Worm (Caenorhabditis elegans) whole organism, L1 larva: ENCODE results near the gene faah-2.
A peak's percentile ranks its signal among the peaks of the same experiment; 100 is the strongest.

Experiments
- C04F5.9 ChIP-seq: sonication (generic microtip); optimal IDR thresholded peaks from 2 replicates; lab custom pipeline; 2016; ENCODE audit warnings: missing genetic modification characterization, missing compliant biosample characterization
- C16A3.4 ChIP-seq: fragments of 150-350 bp; optimal IDR thresholded peaks from 2 replicates; lab custom pipeline; 2014; ENCODE audit warnings: missing biosample characterization, missing genetic modification characterization
- C34B4.2 ChIP-seq: sonication (generic microtip); optimal IDR thresholded peaks from 2 replicates; lab custom pipeline; 2017; ENCODE audit warnings: mild to moderate bottlenecking, missing genetic modification characterization, missing compliant biosample characterization
- Y116A8C.19 ChIP-seq: sonication (generic microtip); optimal IDR thresholded peaks from 2 replicates; lab custom pipeline; 2016; ENCODE audit warnings: missing compliant biosample characterization, missing genetic modification characterization, borderline replicate concordance
- aha-1 ChIP-seq: fragments of 150-350 bp; optimal IDR thresholded peaks from 2 replicates; lab custom pipeline; 2014; ENCODE audit warnings: missing biosample characterization, missing genetic modification characterization
- blmp-1 ChIP-seq: fragments of 150-350 bp; optimal IDR thresholded peaks from 2 replicates; lab custom pipeline; 2014; ENCODE audit warnings: missing biosample characterization, missing genetic modification characterization
- ceh-8 ChIP-seq: fragments of 200-800 bp; sonication (Bioruptor generic); optimal IDR thresholded peaks from 2 replicates; lab custom pipeline; 2018; ENCODE audit warnings: mild to moderate bottlenecking, missing genetic modification characterization, moderate library complexity, missing compliant biosample characterization
- ceh-90 ChIP-seq: sonication (generic microtip); optimal IDR thresholded peaks from 2 replicates; lab custom pipeline; 2016; ENCODE audit warnings: missing genetic modification characterization, missing compliant biosample characterization
- ces-1 ChIP-seq: fragments of 150-350 bp; optimal IDR thresholded peaks from 2 replicates; lab custom pipeline; 2014; ENCODE audit warnings: missing biosample characterization, missing genetic modification reagents, missing genetic modification characterization
- dsc-1 ChIP-seq: sonication (generic microtip); optimal IDR thresholded peaks from 2 replicates; lab custom pipeline; 2016; ENCODE audit warnings: mild to moderate bottlenecking, missing genetic modification characterization, missing compliant biosample characterization
- elt-3 ChIP-seq, 6 experiments: fragments of 150-350 bp in 1 of 6; sonication (generic microtip); optimal IDR thresholded peaks; 2 replicates each; lab custom pipeline; 2017 to 2018; ENCODE audit warnings: missing biosample characterization in 6 of 6, missing genetic modification characterization in 6 of 6, inconsistent platforms in 1 of 6
- fkh-4 ChIP-seq: sonication (generic microtip); optimal IDR thresholded peaks from 2 replicates; lab custom pipeline; 2016; ENCODE audit warnings: missing compliant biosample characterization, missing genetic modification characterization, borderline replicate concordance
- fkh-8 ChIP-seq: sonication (generic microtip); optimal IDR thresholded peaks from 2 replicates; lab custom pipeline; 2016; ENCODE audit warnings: mild to moderate bottlenecking, missing genetic modification characterization, missing compliant biosample characterization
- grh-1 ChIP-seq: fragments of 200-800 bp; sonication (Bioruptor generic); IDR thresholded peaks from 2 replicates; pipeline ENCODE4 v1.3.6; 2022; ENCODE audit warnings: missing genetic modification reagents, missing genetic modification characterization, missing compliant biosample characterization
- hlh-17 ChIP-seq: fragments of 200-800 bp; sonication (Bioruptor generic); optimal IDR thresholded peaks from 2 replicates; lab custom pipeline; 2018; ENCODE audit warnings: missing genetic modification characterization, mild to moderate bottlenecking, missing compliant biosample characterization, moderate library complexity, borderline replicate concordance
- hpl-2 ChIP-seq: fragments of 150-350 bp; optimal IDR thresholded peaks from 2 replicates; lab custom pipeline; 2014; ENCODE audit warnings: missing biosample characterization, missing genetic modification reagents, missing genetic modification characterization
- irx-1 ChIP-seq: sonication (generic microtip); optimal IDR thresholded peaks from 2 replicates; lab custom pipeline; 2016; ENCODE audit warnings: missing genetic modification characterization, missing compliant biosample characterization
- lin-13 ChIP-seq: fragments of 150-350 bp; optimal IDR thresholded peaks from 2 replicates; lab custom pipeline; 2014; ENCODE audit warnings: missing biosample characterization, missing genetic modification reagents, missing genetic modification characterization
- lin-14 ChIP-seq: fragments of 200-800 bp; sonication (Bioruptor generic); optimal IDR thresholded peaks from 2 replicates; lab custom pipeline; 2018; ENCODE audit warnings: mild to moderate bottlenecking, missing genetic modification characterization, moderate library complexity, missing compliant biosample characterization
- lin-15B ChIP-seq: fragments of 150-350 bp; sonication (generic microtip); optimal IDR thresholded peaks from 3 replicates; lab custom pipeline; 2014; ENCODE audit warnings: missing biosample characterization, missing genetic modification characterization
- mef-2 ChIP-seq: fragments of 150-350 bp; optimal IDR thresholded peaks from 2 replicates; lab custom pipeline; 2014; ENCODE audit warnings: missing biosample characterization, missing genetic modification characterization
- mep-1 ChIP-seq: fragments of 150-350 bp; optimal IDR thresholded peaks from 2 replicates; lab custom pipeline; 2014; ENCODE audit warnings: missing biosample characterization, missing genetic modification characterization
- nhr-20 ChIP-seq: sonication (generic microtip); optimal IDR thresholded peaks from 2 replicates; lab custom pipeline; 2016; ENCODE audit warnings: mild to moderate bottlenecking, missing genetic modification characterization, missing compliant biosample characterization
- nhr-71 ChIP-seq: sonication (generic microtip); optimal IDR thresholded peaks from 2 replicates; lab custom pipeline; 2016; ENCODE audit warnings: mild to moderate bottlenecking, missing genetic modification characterization, moderate library complexity, missing compliant biosample characterization
- nhr-76 ChIP-seq: sonication (generic microtip); optimal IDR thresholded peaks from 2 replicates; lab custom pipeline; 2017; ENCODE audit warnings: missing biosample characterization, missing genetic modification characterization
- nhr-77 ChIP-seq: fragments of 150-350 bp; optimal IDR thresholded peaks from 2 replicates; lab custom pipeline; 2014; ENCODE audit warnings: missing biosample characterization, missing genetic modification characterization
- nhr-84 ChIP-seq: sonication (generic microtip); optimal IDR thresholded peaks from 2 replicates; lab custom pipeline; 2017; ENCODE audit warnings: missing biosample characterization, missing genetic modification characterization
- nhr-85 ChIP-seq: sonication (generic microtip); peaks from one replicate; lab custom pipeline; 2016; ENCODE audit warnings: missing genetic modification characterization, inconsistent platforms, missing compliant biosample characterization
- nhr-90 ChIP-seq: sonication (generic microtip); optimal IDR thresholded peaks from 2 replicates; lab custom pipeline; 2016; ENCODE audit warnings: mild to moderate bottlenecking, missing genetic modification characterization, missing compliant biosample characterization; ENCODE audit not compliant: poor library complexity
- pag-3 ChIP-seq: sonication (generic microtip); optimal IDR thresholded peaks from 2 replicates; lab custom pipeline; 2017; ENCODE audit warnings: missing genetic modification characterization, mild to moderate bottlenecking, missing compliant biosample characterization, antibody characterized with exemption, borderline replicate concordance; ENCODE audit not compliant: insufficient read depth
- pax-3 ChIP-seq: fragments of 200-800 bp; sonication (Bioruptor generic); optimal IDR thresholded peaks from 2 replicates; lab custom pipeline; 2018; ENCODE audit warnings: mild to moderate bottlenecking, missing genetic modification characterization, moderate library complexity, missing compliant biosample characterization
- skn-1 ChIP-seq: fragments of 150-350 bp; optimal IDR thresholded peaks from 2 replicates; lab custom pipeline; 2014; ENCODE audit warnings: missing biosample characterization, missing genetic modification characterization
- sup-37 ChIP-seq: fragments of 200-800 bp; sonication (Bioruptor generic); optimal IDR thresholded peaks from 2 replicates; lab custom pipeline; 2018; ENCODE audit warnings: mild to moderate bottlenecking, missing genetic modification characterization, missing compliant biosample characterization
- swsn-7 ChIP-seq: sonication (generic microtip); optimal IDR thresholded peaks from 2 replicates; lab custom pipeline; 2016; ENCODE audit warnings: missing genetic modification characterization, missing compliant biosample characterization
- tbx-2 ChIP-seq: sonication (generic microtip); optimal IDR thresholded peaks from 2 replicates; lab custom pipeline; 2016; ENCODE audit warnings: missing genetic modification characterization, missing compliant biosample characterization
- unc-130 ChIP-seq: fragments of 150-350 bp; optimal IDR thresholded peaks from 2 replicates; lab custom pipeline; 2017; ENCODE audit warnings: missing biosample characterization, missing genetic modification characterization, inconsistent platforms
- unc-30 ChIP-seq: sonication (generic microtip); optimal IDR thresholded peaks from 2 replicates; lab custom pipeline; 2017; ENCODE audit warnings: missing biosample characterization, missing genetic modification characterization
- unc-62 ChIP-seq: fragments of 150-350 bp; optimal IDR thresholded peaks from 2 replicates; lab custom pipeline; 2014; ENCODE audit warnings: missing biosample characterization, missing genetic modification reagents, missing genetic modification characterization
- vab-15 ChIP-seq: sonication (generic microtip); optimal IDR thresholded peaks from 2 replicates; lab custom pipeline; 2017; ENCODE audit warnings: missing genotype, mild to moderate bottlenecking, missing genetic modification characterization, missing compliant biosample characterization
- xbp-1 ChIP-seq: sonication (generic microtip); optimal IDR thresholded peaks from 2 replicates; lab custom pipeline; 2016; ENCODE audit warnings: missing genetic modification characterization, missing compliant biosample characterization
- zag-1 ChIP-seq: fragments of 150-350 bp; optimal IDR thresholded peaks from 2 replicates; lab custom pipeline; 2014; ENCODE audit warnings: missing biosample characterization, missing genetic modification characterization
- zip-4 ChIP-seq: fragments of 200-800 bp; sonication (Bioruptor generic); optimal IDR thresholded peaks from 2 replicates; lab custom pipeline; 2018; ENCODE audit warnings: mild to moderate bottlenecking, missing genetic modification characterization, moderate library complexity, missing compliant biosample characterization
- ztf-11 ChIP-seq, 2 experiments: sonication (generic microtip); optimal IDR thresholded peaks; 2 replicates each; lab custom pipeline; 2016 to 2017; ENCODE audit warnings: missing genetic modification characterization in 2 of 2, missing biosample characterization in 1 of 2, missing compliant biosample characterization in 1 of 2
- ztf-4 ChIP-seq: fragments of 150-350 bp; optimal IDR thresholded peaks from 2 replicates; lab custom pipeline; 2014; ENCODE audit warnings: missing biosample characterization, missing genetic modification characterization

Gene faah-2

DNA sequence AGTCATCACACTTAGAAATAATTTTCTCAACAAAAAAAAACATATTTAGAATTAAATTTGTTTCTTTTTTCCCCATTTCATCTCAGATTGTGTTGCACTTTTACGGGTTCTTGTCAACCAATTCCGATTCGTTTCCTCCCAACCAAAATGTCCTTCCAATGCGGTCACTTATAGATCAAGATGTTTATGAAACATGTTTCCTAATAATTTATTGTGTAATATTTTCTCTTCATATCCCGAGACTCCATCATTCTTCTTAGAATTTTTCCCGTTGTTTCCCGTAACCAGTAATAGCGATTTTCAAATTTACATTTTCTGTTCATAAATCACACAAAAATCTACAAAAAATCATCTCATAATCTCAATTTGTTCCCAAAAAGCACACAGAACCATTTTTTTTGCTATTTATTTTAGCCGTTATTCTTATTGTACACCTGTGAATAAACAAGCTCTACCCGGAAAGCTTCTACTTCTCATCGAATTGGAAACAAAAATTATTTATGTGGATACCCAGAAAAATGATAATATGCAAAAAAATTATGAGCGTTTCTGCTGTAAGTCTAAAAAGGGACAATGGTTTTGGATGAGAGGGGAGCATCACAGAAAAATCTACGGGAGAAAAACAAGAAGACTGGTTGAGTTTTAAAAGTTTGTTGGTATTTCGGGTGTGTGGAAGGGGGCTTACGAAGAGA is 36.3 kb downstream of the faah-2 start:
- no peak for TF ChIP-seq aha-1 (tag; lab: Kevin White, UChicago)
- peak; percentile 15 for TF ChIP-seq nhr-85 (tag; lab: Kevin White, UChicago)
- no peak for TF ChIP-seq mef-2
- TF ChIP-seq, all 84 proteins: peak for 1

DNA sequence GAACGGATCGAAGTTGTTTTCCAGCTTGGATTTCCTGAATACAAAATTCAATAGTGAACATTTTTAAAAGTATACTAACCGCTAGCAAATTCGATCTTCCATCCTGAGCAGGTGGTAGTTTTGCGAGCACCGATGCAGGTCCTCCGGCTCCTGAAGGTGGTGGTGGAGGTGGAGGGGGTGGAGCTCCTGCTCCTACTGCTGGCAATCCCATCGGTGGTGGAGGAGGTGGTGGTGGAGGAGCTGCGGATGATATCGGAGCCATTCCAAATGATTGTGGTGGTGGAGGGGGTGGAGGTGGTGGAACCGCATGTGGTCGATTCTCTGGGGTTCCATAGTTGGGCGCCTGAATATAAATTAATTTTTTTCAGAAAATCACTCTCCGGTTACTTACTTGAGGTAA is 37.4 kb downstream of the faah-2 start:
- no peak for TF ChIP-seq nhr-20 (tag; lab: Kevin White, UChicago)
- TF ChIP-seq ztf-4 (tag; lab: Kevin White, UChicago) = no peak
- no peak for TF ChIP-seq hlh-17 (GFP tag; lab: Kevin White, UChicago)
- no peak for TF ChIP-seq unc-130 (tag; lab: Kevin White, UChicago)
- no peak for TF ChIP-seq grh-1 (GFP tag; lab: Robert Waterston, UW)
- TF ChIP-seq nhr-84 = no peak
- TF ChIP-seq lin-15B (tag; lab: Kevin White, UChicago) = no peak
- TF ChIP-seq swsn-7 (tag; lab: Kevin White, UChicago) = no peak
- no peak for TF ChIP-seq xbp-1 (tag; lab: Kevin White, UChicago)
- TF ChIP-seq lin-13 = no peak
- TF ChIP-seq lin-14 (GFP tag; lab: Kevin White, UChicago) = no peak

DNA sequence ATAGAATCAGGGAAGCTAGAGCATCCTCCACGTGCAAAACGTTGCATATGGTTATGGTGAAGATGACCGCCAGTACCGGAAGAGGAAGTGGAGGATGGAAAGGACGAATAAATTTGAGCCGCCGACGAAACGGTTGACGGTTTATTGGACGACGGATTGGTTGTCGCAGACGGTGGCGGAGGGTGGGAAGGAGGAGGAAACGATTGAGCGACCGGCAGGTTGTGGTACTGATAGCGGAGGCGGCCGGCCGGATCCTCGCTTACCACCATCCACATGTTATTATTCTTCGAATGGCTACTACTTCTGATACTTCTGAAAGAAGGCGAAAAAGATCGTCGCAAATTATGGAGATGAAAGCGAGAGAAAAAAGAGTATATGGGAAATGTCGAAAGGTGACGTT is 40.6 kb downstream of the faah-2 start:
- no peak for TF ChIP-seq C16A3.4 (tag; lab: Kevin White, UChicago)
- no peak for TF ChIP-seq unc-30 (tag; lab: Kevin White, UChicago)
- TF ChIP-seq hlh-17 (GFP tag; lab: Kevin White, UChicago) = no peak
- TF ChIP-seq ceh-8 (GFP tag; lab: Kevin White, UChicago) = no peak
- TF ChIP-seq unc-62 (GFP tag; lab: Kevin White, UChicago) = no peak
- TF ChIP-seq Y116A8C.19 (tag; lab: Kevin White, UChicago) = no peak
- no peak for TF ChIP-seq vab-15 (tag; lab: Kevin White, UChicago)
- no peak for TF ChIP-seq ces-1 (GFP tag; lab: Kevin White, UChicago)
- TF ChIP-seq nhr-76 (tag; lab: Kevin White, UChicago) = no peak
- TF ChIP-seq nhr-71 (tag; lab: Kevin White, UChicago) = no peak
- TF ChIP-seq blmp-1 (tag; lab: Kevin White, UChicago) = no peak
- no peak for TF ChIP-seq C34B4.2 (tag; lab: Kevin White, UChicago)
- TF ChIP-seq pax-3 (tag; lab: Kevin White, UChicago) = no peak
- no peak for TF ChIP-seq zip-4 (GFP tag; lab: Kevin White, UChicago)
- no peak for TF ChIP-seq lin-15B (tag; lab: Kevin White, UChicago)
- TF ChIP-seq pag-3 (tag; lab: Kevin White, UChicago) = no peak
- no peak for TF ChIP-seq ztf-4 (tag; lab: Kevin White, UChicago)
- TF ChIP-seq ceh-90 (tag; lab: Kevin White, UChicago) = no peak
- no peak for TF ChIP-seq lin-14 (GFP tag; lab: Kevin White, UChicago)
- no peak for TF ChIP-seq nhr-90

DNA sequence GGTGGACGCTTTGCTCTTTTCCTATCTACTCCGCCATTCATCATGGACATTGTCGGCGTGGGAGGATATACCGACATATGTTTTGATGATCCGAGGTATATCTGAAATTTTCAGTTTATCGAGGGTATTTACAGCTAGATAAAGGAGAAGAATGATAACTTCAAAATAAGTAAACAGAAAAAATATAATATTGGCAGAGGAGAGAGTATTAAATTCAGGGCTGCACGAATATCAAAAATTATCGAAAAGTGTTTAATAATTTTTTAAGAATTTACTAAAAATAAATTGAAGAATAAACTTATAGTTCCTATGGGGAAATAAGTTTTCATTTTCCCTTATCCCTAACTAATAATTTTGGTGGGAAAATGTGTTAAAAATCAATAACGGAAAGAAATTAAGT is 46.6 kb downstream of the faah-2 start, which contains the start of gene wsp-1:
Gene wsp-1, minus strand, starts transcription at position 101 of the 400 bp plus-strand sequence.
- TF ChIP-seq ztf-11 (tag; optimal IDR thresholded peaks at IDR 0.05; lab: Kevin White, UChicago) (no peak), skn-1 (no peak), tbx-2 (tag; lab: Kevin White, UChicago) (no peak)

DNA sequence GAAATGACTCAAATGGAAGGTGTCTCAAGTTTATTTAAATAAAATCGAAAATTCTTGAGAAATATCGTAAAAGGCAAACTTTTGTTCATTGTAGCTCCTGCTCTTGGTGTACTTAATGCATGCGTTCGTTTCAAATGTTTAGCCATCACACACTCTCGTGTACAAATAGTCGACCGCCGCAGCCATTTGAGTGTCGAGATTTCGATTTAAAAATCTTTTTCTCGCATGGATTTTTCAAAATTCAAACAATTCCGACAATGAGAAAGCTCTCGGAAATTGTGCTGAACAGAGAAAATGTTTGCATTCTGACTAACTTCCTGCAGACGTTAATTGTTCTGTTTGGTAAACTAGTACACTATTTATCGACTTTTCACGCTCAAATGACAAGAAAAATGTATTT is 47.0 kb downstream of the faah-2 start:
- TF ChIP-seq aha-1 (tag; lab: Kevin White, UChicago) (no peak), mep-1 (tag; lab: Kevin White, UChicago) (no peak), irx-1 (tag; lab: Kevin White, UChicago) (no peak), elt-3 (tag; optimal IDR thresholded peaks at IDR 0.05; lab: Kevin White, UChicago) (no peak), zag-1 (tag; lab: Kevin White, UChicago) (no peak), C04F5.9 (tag; lab: Kevin White, UChicago) (no peak), dsc-1 (tag; lab: Kevin White, UChicago) (no peak), ces-1 (GFP tag; lab: Kevin White, UChicago) (no peak), fkh-4 (no peak), fkh-8 (tag; lab: Kevin White, UChicago) (no peak), nhr-77 (no peak), hpl-2 (no peak), xbp-1 (tag; lab: Kevin White, UChicago) (no peak), C16A3.4 (tag; lab: Kevin White, UChicago) (no peak), sup-37 (no peak)
